Fruit fly (Drosophila melanogaster) whole organism, adult: Measurements from ENCODE around the gene gt.
A peak's percentile ranks its signal among the peaks of the same experiment; 100 is the strongest.

Experiments used
- CG11617 ChIP-seq: fragments of 200-800 bp; sonication (Bioruptor generic); optimal IDR thresholded peaks from 2 replicates; lab custom pipeline; 2017; ENCODE audit warnings: mild to moderate bottlenecking, missing biosample characterization, missing genetic modification reagents, missing genetic modification characterization
- CG12768 ChIP-seq: fragments of 200-800 bp; sonication (Bioruptor generic); optimal IDR thresholded peaks from 2 replicates; lab custom pipeline; 2017; ENCODE audit warnings: missing biosample characterization, missing genetic modification characterization, mild to moderate bottlenecking, moderate library complexity, missing genetic modification reagents
- CG14711 ChIP-seq: fragments of 200-800 bp; sonication (Bioruptor generic); optimal IDR thresholded peaks from 2 replicates; lab custom pipeline; 2018; ENCODE audit warnings: missing biosample characterization, mild to moderate bottlenecking, missing genetic modification characterization, moderate library complexity
- CG33017 ChIP-seq: fragments of 200-800 bp; sonication (Bioruptor generic); optimal IDR thresholded peaks from 2 replicates; lab custom pipeline; 2018; ENCODE audit warnings: missing biosample characterization, mild to moderate bottlenecking, missing genetic modification characterization, moderate library complexity
- CG5204 ChIP-seq: fragments of 200-800 bp; sonication (Bioruptor generic); optimal IDR thresholded peaks from 2 replicates; lab custom pipeline; 2016; ENCODE audit warnings: missing biosample characterization, missing genetic modification characterization
- CG7045 ChIP-seq: fragments of 200-800 bp; sonication (Bioruptor generic); optimal IDR thresholded peaks from 2 replicates; lab custom pipeline; 2017; ENCODE audit warnings: missing biosample characterization, mild to moderate bottlenecking, missing genetic modification characterization
- CG7101 ChIP-seq: fragments of 200-800 bp; sonication (Bioruptor generic); optimal IDR thresholded peaks from 2 replicates; lab custom pipeline; 2018; ENCODE audit warnings: missing biosample characterization, mild to moderate bottlenecking, missing genetic modification characterization, moderate library complexity
- Clk ChIP-seq: fragments of 200-800 bp; sonication (Bioruptor generic); optimal IDR thresholded peaks from 2 replicates; lab custom pipeline; 2017; ENCODE audit warnings: missing biosample characterization, missing genetic modification characterization
- Crg-1 ChIP-seq: fragments of 200-800 bp; sonication (Bioruptor generic); optimal IDR thresholded peaks from 2 replicates; lab custom pipeline; 2016; ENCODE audit warnings: missing biosample characterization, missing genetic modification characterization
- Hr96 ChIP-seq: fragments of 200-800 bp; sonication (Bioruptor generic); optimal IDR thresholded peaks from 2 replicates; lab custom pipeline; 2016; ENCODE audit warnings: missing biosample characterization, missing genetic modification characterization
- Mnt ChIP-seq: fragments of 200-800 bp; sonication (Bioruptor generic); optimal IDR thresholded peaks from 2 replicates; lab custom pipeline; 2016; ENCODE audit warnings: missing biosample characterization, mild to moderate bottlenecking, missing genetic modification characterization
- bab1 ChIP-seq: fragments of 200-800 bp; sonication (Bioruptor generic); optimal IDR thresholded peaks from 3 replicates; lab custom pipeline; 2019; ENCODE audit warnings: missing biosample characterization, mild to moderate bottlenecking, missing genetic modification characterization, moderate library complexity
- cic ChIP-seq: fragments of 200-800 bp; sonication (Bioruptor generic); optimal IDR thresholded peaks from 2 replicates; lab custom pipeline; 2017; ENCODE audit warnings: missing biosample characterization, mild to moderate bottlenecking, missing genetic modification characterization, moderate library complexity
- cnc ChIP-seq, 2 experiments: fragments of >200 bp; optimal IDR thresholded peaks; 2 replicates each; lab custom pipeline; 2017
- kay ChIP-seq: fragments of 200-800 bp; sonication (Bioruptor generic); peaks from one replicate; lab custom pipeline; 2016; ENCODE audit warnings: missing biosample characterization, missing genetic modification characterization, borderline replicate concordance
- ovo ChIP-seq: fragments of 200-800 bp; sonication (Bioruptor generic); optimal IDR thresholded peaks from 2 replicates; lab custom pipeline; 2016; ENCODE audit warnings: missing biosample characterization, missing genetic modification characterization
- pad ChIP-seq: fragments of 200-800 bp; sonication (Bioruptor generic); optimal IDR thresholded peaks from 3 replicates; lab custom pipeline; 2017; ENCODE audit warnings: missing biosample characterization, missing genetic modification characterization, mild to moderate bottlenecking, moderate library complexity, missing genetic modification reagents
- tj ChIP-seq: fragments of 200-800 bp; sonication (Bioruptor generic); optimal IDR thresholded peaks from 3 replicates; lab custom pipeline; 2017; ENCODE audit warnings: missing biosample characterization, mild to moderate bottlenecking, missing genetic modification characterization, moderate library complexity
- toe ChIP-seq: fragments of 200-800 bp; sonication (Bioruptor generic); optimal IDR thresholded peaks from 2 replicates; lab custom pipeline; 2016; ENCODE audit warnings: missing biosample characterization, missing genetic modification characterization

gt gene

dm6 chrX:2461421-2462393 lies 32.9 kb upstream of the gt start:
- TF ChIP-seq ovo (no peak), kay (GFP tag; lab: Kevin White, UChicago) (no peak), pad (GFP tag; lab: Kevin White, UChicago) (no peak), bab1 (GFP tag; lab: Kevin White, UChicago) (no peak), Clk (GFP tag; lab: Kevin White, UChicago) (no peak), CG33017 (tag; lab: Kevin White, UChicago) (no peak), CG5204 (no peak), Crg-1 (no peak), CG11617 (GFP tag; lab: Kevin White, UChicago) (no peak), CG7101 (no peak), cnc (optimal IDR thresholded peaks at IDR 0.05; lab: Kevin White, UChicago) (no peak), toe (no peak), Hr96 (GFP tag; lab: Kevin White, UChicago) (no peak)

dm6 chrX:2459843-2460242 lies 31.1 kb upstream of the gt start:
- no peak for TF ChIP-seq Mnt (GFP tag; lab: Kevin White, UChicago)
- TF ChIP-seq kay (GFP tag; lab: Kevin White, UChicago): no peak
- no peak for TF ChIP-seq bab1 (GFP tag; lab: Kevin White, UChicago)
- no peak for TF ChIP-seq CG5204
- no peak for TF ChIP-seq cnc (optimal IDR thresholded peaks at IDR 0.05; lab: Kevin White, UChicago)
- no peak for TF ChIP-seq ovo
- TF ChIP-seq tj (GFP tag; lab: Kevin White, UChicago): no peak
- no peak for TF ChIP-seq Crg-1
- TF ChIP-seq Clk (GFP tag; lab: Kevin White, UChicago): no peak
- TF ChIP-seq toe: no peak
- TF ChIP-seq CG14711 (tag; lab: Kevin White, UChicago): no peak

DNA sequence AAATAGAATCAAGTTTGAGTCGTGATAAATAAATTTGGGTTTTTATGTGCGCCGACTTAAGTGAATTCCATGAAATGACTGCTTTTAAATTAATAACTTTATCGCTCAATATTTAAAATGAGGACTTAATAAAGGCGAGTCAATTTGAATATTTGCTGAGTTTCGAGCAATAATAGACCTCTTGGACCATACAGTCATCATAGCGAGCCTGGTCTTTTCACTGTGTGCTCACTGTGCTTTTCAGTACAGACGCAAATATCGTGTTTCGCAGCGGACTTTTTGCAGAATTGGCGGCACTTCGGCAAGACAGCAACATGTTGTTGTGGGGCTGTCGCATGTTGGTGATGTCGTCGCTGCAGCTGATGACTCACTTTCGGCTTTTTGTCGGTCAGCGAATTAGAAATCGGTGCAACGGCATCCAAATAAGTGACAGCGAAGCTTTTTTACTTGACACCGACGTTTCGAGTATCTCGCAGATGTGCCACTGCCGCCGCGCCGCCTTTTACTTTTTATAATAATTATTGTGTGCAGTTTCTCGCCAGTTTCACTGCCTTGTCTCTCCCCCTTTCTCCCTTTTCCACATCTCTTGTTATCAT lies 29.2 kb upstream of the gt start:
- TF ChIP-seq Mnt (GFP tag; lab: Kevin White, UChicago) (no peak), CG12768 (GFP tag; lab: Kevin White, UChicago) (no peak), kay (GFP tag; lab: Kevin White, UChicago) (no peak), CG11617 (GFP tag; lab: Kevin White, UChicago) (no peak), tj (GFP tag; lab: Kevin White, UChicago) (peak; percentile 91)

- TF ChIP-seq CG12768 (GFP tag; lab: Kevin White, UChicago) (no peak), CG7101 (no peak), toe (no peak), cnc (optimal IDR thresholded peaks at IDR 0.05; lab: Kevin White, UChicago) (no peak), Crg-1 (no peak), tj (GFP tag; lab: Kevin White, UChicago) (no peak), CG11617 (GFP tag; lab: Kevin White, UChicago) (no peak), cic (no peak), CG5204 (no peak), Mnt (GFP tag; lab: Kevin White, UChicago) (no peak), CG14711 (tag; lab: Kevin White, UChicago) (no peak), ovo (no peak), CG7045 (GFP tag; lab: Kevin White, UChicago) (no peak), kay (GFP tag; lab: Kevin White, UChicago) (no peak), Clk (GFP tag; lab: Kevin White, UChicago) (no peak)
Measured at dm6 chrX:2455337-2456246, 26.8 kb upstream of the gt start.

DNA sequence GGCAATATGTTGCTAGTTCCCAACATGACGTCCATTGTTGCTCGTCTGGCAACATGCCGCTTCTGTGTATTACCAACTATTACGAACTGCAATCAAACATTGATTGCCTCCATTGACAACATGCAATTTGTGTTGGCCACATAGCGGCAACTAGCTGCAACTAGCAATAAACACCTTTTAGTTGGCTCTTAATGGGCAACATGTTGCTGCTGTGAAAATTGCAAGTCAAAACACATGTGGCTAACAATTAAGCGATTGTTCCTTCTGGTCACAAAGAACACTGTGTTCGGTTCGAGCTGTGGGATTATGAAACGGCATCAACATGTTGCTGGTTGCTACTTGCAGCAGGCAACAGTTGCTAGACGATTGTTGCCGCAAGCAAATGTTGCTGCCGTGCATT lies 25.0 kb upstream of the gt start:
- TF ChIP-seq kay (GFP tag; lab: Kevin White, UChicago): no peak
- TF ChIP-seq CG11617 (GFP tag; lab: Kevin White, UChicago): no peak
- no peak for TF ChIP-seq CG7101
- TF ChIP-seq Hr96 (GFP tag; lab: Kevin White, UChicago): no peak
- TF ChIP-seq bab1 (GFP tag; lab: Kevin White, UChicago): no peak
- TF ChIP-seq toe: no peak

DNA sequence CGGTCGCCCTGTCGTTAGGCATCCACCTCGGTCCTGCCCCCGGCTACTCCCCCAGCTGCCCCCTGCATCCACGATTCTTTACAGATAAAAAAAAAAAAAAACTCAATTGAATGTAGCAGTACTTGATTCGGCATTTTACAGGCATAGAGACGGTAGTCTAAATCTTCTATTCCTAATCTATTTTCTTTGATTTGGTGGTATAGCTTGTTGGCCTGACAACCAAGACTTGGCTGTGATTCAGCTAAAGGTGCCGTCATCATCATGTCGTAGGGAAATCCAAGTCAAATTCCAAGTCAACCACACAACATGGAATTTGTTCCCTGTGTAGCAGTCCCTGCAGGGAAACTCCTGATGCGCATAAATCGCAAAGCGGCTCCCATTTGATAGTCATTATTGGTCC lies 24.0 kb upstream of the gt start:
- no peak for TF ChIP-seq pad (GFP tag; lab: Kevin White, UChicago)
- TF ChIP-seq Hr96 (GFP tag; lab: Kevin White, UChicago): no peak
- no peak for TF ChIP-seq tj (GFP tag; lab: Kevin White, UChicago)
- no peak for TF ChIP-seq CG7045 (GFP tag; lab: Kevin White, UChicago)
- TF ChIP-seq CG14711 (tag; lab: Kevin White, UChicago): no peak
- no peak for TF ChIP-seq bab1 (GFP tag; lab: Kevin White, UChicago)
- TF ChIP-seq toe: no peak
- no peak for TF ChIP-seq cic
- TF ChIP-seq kay (GFP tag; lab: Kevin White, UChicago): no peak
- TF ChIP-seq Clk (GFP tag; lab: Kevin White, UChicago): no peak
- TF ChIP-seq ovo: no peak
- no peak for TF ChIP-seq Crg-1
- TF ChIP-seq CG11617 (GFP tag; lab: Kevin White, UChicago): no peak
